Fruit fly (Drosophila melanogaster): ENCODE results near the gene CG44362.

The CG44362 gene

DNA sequence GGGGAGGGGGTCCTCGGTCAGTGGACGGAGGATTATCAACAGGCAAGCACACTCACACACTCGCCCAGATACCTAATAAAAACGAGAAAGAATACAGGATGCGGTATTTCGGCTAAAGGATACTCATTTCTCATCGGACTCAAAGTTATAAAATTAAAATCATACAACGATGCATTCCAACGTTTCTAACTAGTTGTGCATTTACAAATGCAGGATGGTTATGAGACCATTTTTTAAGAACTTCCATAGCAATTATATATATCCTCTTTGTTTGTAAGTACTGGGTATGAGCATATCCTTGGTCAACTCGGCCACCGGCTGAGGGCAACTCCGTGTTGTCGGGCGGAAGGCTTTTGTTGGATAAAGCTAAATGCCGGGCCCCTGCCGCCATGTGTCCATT, 5.0 kb downstream of the CG44362 start (continued):
- TF ChIP-seq CG3919 (GFP tag; optimal IDR thresholded peaks at IDR 0.05), result no peak
- no peak for TF ChIP-seq fkh (GFP tag; optimal IDR thresholded peaks at IDR 0.05)

DNA sequence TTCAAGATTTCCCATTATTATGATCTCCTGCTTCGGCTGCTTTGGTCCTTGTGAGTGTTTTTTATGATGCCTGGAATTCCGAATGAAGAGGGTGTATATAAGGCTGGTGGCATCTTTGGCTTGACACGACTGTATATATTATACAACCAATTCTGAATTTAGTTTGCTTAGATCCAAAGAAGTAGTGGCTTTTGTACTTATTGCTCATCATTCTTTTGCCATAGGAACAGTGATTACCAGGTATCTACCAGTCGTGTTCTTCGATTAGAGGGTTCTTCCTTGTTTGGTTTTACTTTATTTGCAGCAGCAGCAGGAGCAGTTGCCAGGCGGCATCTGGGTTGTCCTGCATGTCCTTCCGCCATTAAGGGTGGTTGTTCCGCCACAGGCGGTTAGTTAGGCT, 6.2 kb downstream of the CG44362 start:
- peak; percentile 25 for TF ChIP-seq Sox15 (GFP tag; optimal IDR thresholded peaks at IDR 0.05)
- peak; percentile 4 for TF ChIP-seq CG34406 (GFP tag; optimal IDR thresholded peaks at IDR 0.05)
- TF ChIP-seq Ets96B (tag; optimal IDR thresholded peaks at IDR 0.05), result peak; percentile 6
- TF ChIP-seq CG1621 (tag; optimal IDR thresholded peaks at IDR 0.05), result no peak
- peak; percentile 17 for TF ChIP-seq OdsH (GFP tag; optimal IDR thresholded peaks at IDR 0.05)
- peak; percentile 62 for TF ChIP-seq Smox (GFP tag; optimal IDR thresholded peaks at IDR 0.05)
- peak; percentile 2 for TF ChIP-seq acj6 (GFP tag; optimal IDR thresholded peaks at IDR 0.05)
- peak; percentile 41 for TF ChIP-seq CG8632 (GFP tag; optimal IDR thresholded peaks at IDR 0.05)
- TF ChIP-seq vri (GFP tag; optimal IDR thresholded peaks at IDR 0.05), result peak; percentile 36
- TF ChIP-seq Eip78C (GFP tag), result peak; percentile 63
- no peak for TF ChIP-seq CG15336 (GFP tag; IDR thresholded peaks at IDR 0.05)
- peak; percentile 25 for TF ChIP-seq achi (GFP tag; optimal IDR thresholded peaks at IDR 0.05)
- peak; percentile 44 for TF ChIP-seq cyc (GFP tag; optimal IDR thresholded peaks at IDR 0.05)
- peak; percentile 6 for TF ChIP-seq spab (GFP tag; optimal IDR thresholded peaks at IDR 0.05)
- peak; percentile 60 for TF ChIP-seq svp (GFP tag)
- TF ChIP-seq Sox14 (GFP tag; optimal IDR thresholded peaks at IDR 0.05), result peak; percentile 32
- peak; percentile 54 for TF ChIP-seq Sox102F (GFP tag; optimal IDR thresholded peaks at IDR 0.05)
- peak; percentile 41 for TF ChIP-seq pdm3 (GFP tag; optimal IDR thresholded peaks at IDR 0.05)
- TF ChIP-seq CG8319 (GFP tag; optimal IDR thresholded peaks at IDR 0.05), result peak; percentile 8
- TF ChIP-seq Eip75B (GFP tag; optimal IDR thresholded peaks at IDR 0.05), result peak; percentile 7
- TF ChIP-seq Gug (GFP tag; IDR thresholded peaks at IDR 0.05), result no peak
- peak; percentile 3 for TF ChIP-seq CG10669 (GFP tag; optimal IDR thresholded peaks at IDR 0.05)
- peak; percentile 62 for TF ChIP-seq Hr39 (GFP tag; optimal IDR thresholded peaks at IDR 0.05)
- no peak for TF ChIP-seq CG16779 (tag; optimal IDR thresholded peaks at IDR 0.05)
- peak; percentile 5 for TF ChIP-seq CG7368 (GFP tag; optimal IDR thresholded peaks at IDR 0.05)
- no peak for TF ChIP-seq CG4318 (GFP tag; optimal IDR thresholded peaks at IDR 0.05)
- peak; percentile 47 for TF ChIP-seq topi (GFP tag; optimal IDR thresholded peaks at IDR 0.05)
- TF ChIP-seq CG6792 (GFP tag; optimal IDR thresholded peaks at IDR 0.05), result peak; percentile 46
- peak; percentile 65 for TF ChIP-seq Met (GFP tag; optimal IDR thresholded peaks at IDR 0.05)
- peak; percentile 64 for TF ChIP-seq esn (GFP tag; optimal IDR thresholded peaks at IDR 0.05)
- TF ChIP-seq CG8119 (GFP tag; IDR thresholded peaks at IDR 0.05), result no peak
- TF ChIP-seq Ets21C (GFP tag; optimal IDR thresholded peaks at IDR 0.05), result peak; percentile 19
- TF ChIP-seq Hr4 (GFP tag; optimal IDR thresholded peaks at IDR 0.05), result no peak
- peak; percentile 47 for TF ChIP-seq CG31627 (GFP tag; optimal IDR thresholded peaks at IDR 0.05)
- TF ChIP-seq lz (GFP tag; optimal IDR thresholded peaks at IDR 0.05), result peak; percentile 46

DNA sequence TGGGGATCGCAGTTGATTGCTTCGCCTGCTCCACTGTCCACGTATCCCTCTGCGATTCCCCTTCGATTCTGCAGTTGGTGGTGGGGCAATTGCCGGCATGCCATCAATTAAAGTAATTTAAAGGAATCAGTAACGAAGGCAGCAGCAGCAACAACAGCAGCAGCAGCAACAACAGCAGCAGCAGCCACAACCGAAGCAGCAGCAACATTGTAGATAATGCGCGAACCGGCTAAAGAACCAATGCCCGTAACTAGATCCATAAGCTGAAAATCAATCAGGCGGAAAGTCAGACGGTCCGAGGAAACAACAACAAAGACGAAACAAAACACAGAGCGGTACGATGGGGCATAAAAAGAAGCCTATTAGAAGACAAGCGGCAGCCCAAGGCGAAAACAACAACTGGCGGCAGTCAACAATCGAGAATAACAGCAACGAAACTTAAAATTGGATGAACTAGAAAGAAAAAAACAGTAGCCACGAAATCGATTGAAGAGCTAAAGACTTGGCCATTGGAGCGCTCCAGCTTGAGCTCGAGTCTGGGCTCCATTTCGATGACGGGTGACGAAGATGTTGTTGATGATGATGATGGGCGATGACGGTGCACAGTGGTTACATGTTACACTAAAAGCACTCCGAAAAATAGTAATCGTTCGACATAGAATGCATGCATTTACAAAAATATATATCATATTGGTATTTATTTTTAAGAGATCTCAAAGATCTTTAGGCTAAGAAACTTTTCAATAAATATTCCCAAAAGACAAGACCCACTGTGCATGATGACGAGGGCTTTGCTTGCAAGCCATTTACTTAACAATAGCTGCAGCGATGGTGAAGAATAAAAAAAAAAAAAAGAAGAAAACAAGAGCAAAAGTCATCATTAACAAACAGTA, 8.3 kb downstream of the CG44362 start:
- TF ChIP-seq acj6 (GFP tag; optimal IDR thresholded peaks at IDR 0.05) (peak; percentile 96), spab (GFP tag; optimal IDR thresholded peaks at IDR 0.05) (peak; percentile 95), Blimp-1 (GFP tag; optimal IDR thresholded peaks at IDR 0.05) (peak; percentile 52), CG3919 (GFP tag; optimal IDR thresholded peaks at IDR 0.05) (peak; percentile 94), CG6854 (GFP tag; optimal IDR thresholded peaks at IDR 0.05) (peak; percentile 81), CG6276 (GFP tag; optimal IDR thresholded peaks at IDR 0.05) (peak; percentile 82), OdsH (GFP tag; optimal IDR thresholded peaks at IDR 0.05) (peak; percentile 95), topi (GFP tag; optimal IDR thresholded peaks at IDR 0.05) (peak; percentile 89), Met (GFP tag; optimal IDR thresholded peaks at IDR 0.05) (peak; percentile 96), dsx (GFP tag; optimal IDR thresholded peaks at IDR 0.05; ENCODE audit: poor library complexity, severe bottlenecking) (peak; percentile 100), net (GFP tag; optimal IDR thresholded peaks at IDR 0.05) (peak; percentile 96), CG3032 (tag; optimal IDR thresholded peaks at IDR 0.05) (peak; percentile 95), Sox14 (GFP tag; optimal IDR thresholded peaks at IDR 0.05) (peak; percentile 97), Sox15 (GFP tag; optimal IDR thresholded peaks at IDR 0.05) (peak; percentile 90), CG11762 (GFP tag; optimal IDR thresholded peaks at IDR 0.05; ENCODE audit: insufficient read depth) (peak; percentile 89), Hr39 (GFP tag; optimal IDR thresholded peaks at IDR 0.05) (peak; percentile 94), pdm3 (GFP tag; optimal IDR thresholded peaks at IDR 0.05) (peak; percentile 96), CG10631 (GFP tag; optimal IDR thresholded peaks at IDR 0.05) (peak; percentile 96), CG34406 (GFP tag; optimal IDR thresholded peaks at IDR 0.05) (peak; percentile 97), CG11294 (GFP tag; IDR thresholded peaks at IDR 0.05) (peak; percentile 80), fkh (GFP tag; optimal IDR thresholded peaks at IDR 0.05) (peak; percentile 52), CG15336 (GFP tag; IDR thresholded peaks at IDR 0.05) (peak; percentile 93), Smox (GFP tag; optimal IDR thresholded peaks at IDR 0.05) (peak; percentile 95), CG8119 (GFP tag; IDR thresholded peaks at IDR 0.05) (peak; percentile 93)
